Fruit fly (Drosophila melanogaster) whole organism, embryonic: ENCODE results near the gene tbc.

ENCODE experiments used
- B-H2 ChIP-seq: fragments of 200-800 bp; sonication (Bioruptor generic); optimal IDR thresholded peaks from 2 replicates; lab custom pipeline; 2018; ENCODE audit warnings: missing biosample characterization, mild to moderate bottlenecking, missing genetic modification characterization
- CG10366 ChIP-seq: fragments of 200-800 bp; sonication (Bioruptor generic); IDR thresholded peaks from 2 replicates; pipeline ENCODE4 v1.3.6; 2022; ENCODE audit warnings: missing biosample characterization, missing genetic modification characterization
- CG12104 ChIP-seq: fragments of 200-800 bp; sonication (Bioruptor generic); optimal IDR thresholded peaks from 3 replicates; lab custom pipeline; 2016; ENCODE audit warnings: missing biosample characterization, missing genetic modification characterization
- CG12299 ChIP-seq: fragments of 200-800 bp; sonication (Bioruptor generic); optimal IDR thresholded peaks from 2 replicates; lab custom pipeline; 2018; ENCODE audit warnings: missing biosample characterization, mild to moderate bottlenecking, missing genetic modification characterization
- CG14441 ChIP-seq: fragments of 200-800 bp; sonication (Bioruptor generic); IDR thresholded peaks from 2 replicates; pipeline ENCODE4 v1.3.6; 2022; ENCODE audit warnings: missing biosample characterization, missing genetic modification characterization
- CG14860 ChIP-seq: fragments of 200-800 bp; sonication (Bioruptor generic); IDR thresholded peaks from 3 replicates; pipeline ENCODE4 v1.3.6; 2022; ENCODE audit warnings: missing biosample characterization, missing genetic modification characterization; ENCODE audit not compliant: partially characterized antibody
- CG15269 ChIP-seq: fragments of 200-800 bp; sonication (Bioruptor generic); optimal IDR thresholded peaks from 2 replicates; lab custom pipeline; 2018; ENCODE audit warnings: missing biosample characterization, mild to moderate bottlenecking, missing genetic modification characterization, moderate library complexity
- CG1603 ChIP-seq: fragments of 200-800 bp; sonication (Bioruptor generic); optimal IDR thresholded peaks from 2 replicates; lab custom pipeline; 2019; ENCODE audit warnings: missing biosample characterization, mild to moderate bottlenecking, missing genetic modification characterization, moderate library complexity
- CG1647 ChIP-seq: fragments of 200-800 bp; sonication (Bioruptor generic); optimal IDR thresholded peaks from 3 replicates; lab custom pipeline; 2016; ENCODE audit warnings: missing biosample characterization, missing genetic modification characterization
- CG17359 ChIP-seq: fragments of 200-800 bp; sonication (Bioruptor generic); optimal IDR thresholded peaks from 3 replicates; lab custom pipeline; 2018; ENCODE audit warnings: missing biosample characterization, mild to moderate bottlenecking, missing genetic modification characterization, moderate library complexity
- CG2202 ChIP-seq: fragments of 200-800 bp; sonication (Bioruptor generic); optimal IDR thresholded peaks from 2 replicates; lab custom pipeline; 2018; ENCODE audit warnings: missing biosample characterization, mild to moderate bottlenecking, missing genetic modification characterization
- CG30431 ChIP-seq: fragments of 200-800 bp; sonication (Bioruptor generic); optimal IDR thresholded peaks from 2 replicates; lab custom pipeline; 2017; ENCODE audit warnings: missing biosample characterization, missing genetic modification characterization
- CG31365 ChIP-seq: fragments of 200-800 bp; sonication (Bioruptor generic); optimal IDR thresholded peaks from 2 replicates; lab custom pipeline; 2018; ENCODE audit warnings: missing biosample characterization, mild to moderate bottlenecking, missing genetic modification characterization
- CG32767 ChIP-seq: fragments of 200-800 bp; sonication (Bioruptor generic); IDR thresholded peaks from 2 replicates; pipeline ENCODE4 v1.3.6; 2022; ENCODE audit warnings: missing biosample characterization, missing genetic modification characterization
- CG4820 ChIP-seq: fragments of 200-800 bp; sonication (Bioruptor generic); optimal IDR thresholded peaks from 3 replicates; lab custom pipeline; 2016; ENCODE audit warnings: missing biosample characterization, missing genetic modification characterization
- CG5180 ChIP-seq: fragments of 200-800 bp; sonication (Bioruptor generic); optimal IDR thresholded peaks from 3 replicates; lab custom pipeline; 2017; ENCODE audit warnings: missing biosample characterization, missing genetic modification characterization, mild to moderate bottlenecking, moderate library complexity, missing genetic modification reagents
- CG6854 ChIP-seq: fragments of 200-800 bp; sonication (Bioruptor generic); optimal IDR thresholded peaks from 3 replicates; lab custom pipeline; 2017; ENCODE audit warnings: missing biosample characterization, mild to moderate bottlenecking, missing genetic modification characterization
- CG7839 ChIP-seq: fragments of 200-800 bp; sonication (Bioruptor generic); optimal IDR thresholded peaks from 3 replicates; lab custom pipeline; 2018; ENCODE audit warnings: missing biosample characterization, mild to moderate bottlenecking, missing genetic modification characterization, moderate library complexity
- CG8924 ChIP-seq: fragments of 200-800 bp; optimal IDR thresholded peaks from 3 replicates; lab custom pipeline; 2019; ENCODE audit warnings: missing biosample characterization, mild to moderate bottlenecking, missing genetic modification characterization, moderate library complexity
- CG9727 ChIP-seq: fragments of 200-800 bp; sonication (Bioruptor generic); optimal IDR thresholded peaks from 3 replicates; lab custom pipeline; 2017; ENCODE audit warnings: missing biosample characterization, mild to moderate bottlenecking, missing genetic modification characterization
- D19A ChIP-seq: fragments of 200-800 bp; optimal IDR thresholded peaks from 3 replicates; lab custom pipeline; 2019; ENCODE audit warnings: missing biosample characterization, mild to moderate bottlenecking, missing genetic modification characterization, moderate library complexity
- Dbx ChIP-seq: fragments of 200-800 bp; sonication (Bioruptor generic); IDR thresholded peaks from 3 replicates; pipeline ENCODE4 v1.3.6; 2022; ENCODE audit warnings: missing biosample characterization, missing genetic modification characterization
- Dip3 ChIP-seq: fragments of 200-800 bp; sonication (Bioruptor generic); optimal IDR thresholded peaks from 3 replicates; lab custom pipeline; 2016; ENCODE audit warnings: missing biosample characterization, missing genetic modification characterization
- Elba2 ChIP-seq: fragments of 200-800 bp; sonication (Bioruptor generic); optimal IDR thresholded peaks from 3 replicates; lab custom pipeline; 2016; ENCODE audit warnings: missing biosample characterization, missing genetic modification characterization
- H15 ChIP-seq: fragments of 200-800 bp; sonication (Bioruptor generic); IDR thresholded peaks from 3 replicates; pipeline ENCODE4 v1.3.6; 2022; ENCODE audit warnings: missing biosample characterization, missing genetic modification characterization
- HLH54F ChIP-seq: fragments of 200-800 bp; sonication (Bioruptor generic); optimal IDR thresholded peaks from 3 replicates; lab custom pipeline; 2016; ENCODE audit warnings: missing biosample characterization, missing genetic modification characterization
- HmgD ChIP-seq: fragments of 200-800 bp; sonication (Bioruptor generic); optimal IDR thresholded peaks from 3 replicates; lab custom pipeline; 2016; ENCODE audit warnings: missing biosample characterization, missing genetic modification characterization
- Hr3 ChIP-seq: fragments of 200-800 bp; sonication (Bioruptor generic); optimal IDR thresholded peaks from 3 replicates; lab custom pipeline; 2016; ENCODE audit warnings: missing biosample characterization, missing genetic modification characterization
- Lhr ChIP-seq: fragments of 200-800 bp; sonication (Bioruptor generic); optimal IDR thresholded peaks from 3 replicates; lab custom pipeline; 2017; ENCODE audit warnings: mild to moderate bottlenecking, missing biosample characterization, missing genetic modification reagents, missing genetic modification characterization
- Max ChIP-seq: fragments of 200-800 bp; sonication (Bioruptor generic); optimal IDR thresholded peaks from 2 replicates; lab custom pipeline; 2016; ENCODE audit warnings: missing biosample characterization, mild to moderate bottlenecking, missing genetic modification characterization
- Nf-YB ChIP-seq: fragments of 200-800 bp; sonication (Bioruptor generic); optimal IDR thresholded peaks from 3 replicates; lab custom pipeline; 2019; ENCODE audit warnings: missing biosample characterization, mild to moderate bottlenecking, missing genetic modification characterization, moderate library complexity
- Spps ChIP-seq: fragments of 200-800 bp; sonication (Bioruptor generic); optimal IDR thresholded peaks from 2 replicates; lab custom pipeline; 2018; ENCODE audit warnings: missing biosample characterization, mild to moderate bottlenecking, missing genetic modification characterization
- Stat92E ChIP-seq, 3 experiments: fragments of >200 bp in 2 of 3; fragments of 200-800 bp in 1 of 3; sonication (Bioruptor generic) in 1 of 3; optimal IDR thresholded peaks; 2 replicates each; lab custom pipeline; 2017 to 2019; ENCODE audit warnings: missing biosample characterization in 3 of 3, missing genetic modification characterization in 3 of 3, mild to moderate bottlenecking in 1 of 3, moderate library complexity in 1 of 3
- Taf1 ChIP-seq: fragments of 200-800 bp; sonication (Bioruptor generic); IDR thresholded peaks from 2 replicates; pipeline ENCODE4 v1.3.6; 2022; ENCODE audit warnings: missing biosample characterization, missing genetic modification characterization
- Xrp1 ChIP-seq: fragments of 200-800 bp; sonication (Bioruptor generic); IDR thresholded peaks from 2 replicates; pipeline ENCODE4 v1.3.6; 2022; ENCODE audit warnings: missing biosample characterization, missing genetic modification characterization
- bcd ChIP-seq: fragments of 200-800 bp; sonication (Bioruptor generic); optimal IDR thresholded peaks from 2 replicates; lab custom pipeline; 2017; ENCODE audit warnings: missing biosample characterization, mild to moderate bottlenecking, missing genetic modification characterization
- btn ChIP-seq: fragments of 200-800 bp; sonication (Bioruptor generic); optimal IDR thresholded peaks from 2 replicates; lab custom pipeline; 2016; ENCODE audit warnings: missing biosample characterization, missing genetic modification characterization
- crp ChIP-seq, 2 experiments: fragments of 200-800 bp; sonication (Bioruptor generic); optimal IDR thresholded peaks; 2 replicates in 1 of 2; 3 replicates in 1 of 2; lab custom pipeline; 2017; ENCODE audit warnings: missing biosample characterization in 2 of 2, missing genetic modification characterization in 2 of 2, mild to moderate bottlenecking in 1 of 2, moderate library complexity in 1 of 2
- fd96Cb ChIP-seq: fragments of 200-800 bp; sonication (Bioruptor generic); optimal IDR thresholded peaks from 2 replicates; lab custom pipeline; 2018; ENCODE audit warnings: missing biosample characterization, mild to moderate bottlenecking, missing genetic modification characterization, moderate library complexity
- nau ChIP-seq: fragments of 200-800 bp; sonication (Bioruptor generic); optimal IDR thresholded peaks from 3 replicates; lab custom pipeline; 2017; ENCODE audit warnings: missing biosample characterization, mild to moderate bottlenecking, missing genetic modification characterization, missing genetic modification reagents
- org-1 ChIP-seq: fragments of 200-800 bp; sonication (Bioruptor generic); optimal IDR thresholded peaks from 2 replicates; lab custom pipeline; 2017; ENCODE audit warnings: missing biosample characterization, missing genetic modification characterization
- pb ChIP-seq: fragments of 200-800 bp; sonication (Bioruptor generic); optimal IDR thresholded peaks from 3 replicates; lab custom pipeline; 2016; ENCODE audit warnings: missing biosample characterization, missing genetic modification characterization
- psq ChIP-seq: fragments of 200-800 bp; sonication (Bioruptor generic); optimal IDR thresholded peaks from 2 replicates; lab custom pipeline; 2017; ENCODE audit warnings: missing biosample characterization, missing genetic modification characterization
- repo ChIP-seq: fragments of 200-800 bp; sonication (Bioruptor generic); optimal IDR thresholded peaks from 2 replicates; lab custom pipeline; 2016; ENCODE audit warnings: missing biosample characterization, missing genetic modification characterization
- tap ChIP-seq: fragments of 200-800 bp; optimal IDR thresholded peaks from 3 replicates; lab custom pipeline; 2019; ENCODE audit warnings: missing biosample characterization, mild to moderate bottlenecking, missing genetic modification characterization, moderate library complexity
- trem ChIP-seq: fragments of 200-800 bp; optimal IDR thresholded peaks from 3 replicates; lab custom pipeline; 2019; ENCODE audit warnings: missing biosample characterization, mild to moderate bottlenecking, missing genetic modification characterization, moderate library complexity
- vnd ChIP-seq: fragments of 200-800 bp; sonication (Bioruptor generic); IDR thresholded peaks from 3 replicates; pipeline ENCODE4 v1.3.6; 2022; ENCODE audit warnings: missing biosample characterization, missing genetic modification characterization; ENCODE audit not compliant: partially characterized antibody
- vvl ChIP-seq: fragments of 200-800 bp; sonication (Bioruptor generic); IDR thresholded peaks from 2 replicates; pipeline ENCODE4 v1.3.6; 2022; ENCODE audit warnings: missing biosample characterization, missing genetic modification characterization
- wor ChIP-seq: fragments of 200-800 bp; sonication (Bioruptor generic); IDR thresholded peaks from 2 replicates; pipeline ENCODE4 v1.3.6; 2022; ENCODE audit warnings: missing biosample characterization, missing genetic modification characterization
- zf30C ChIP-seq: fragments of 200-800 bp; sonication (Bioruptor generic); optimal IDR thresholded peaks from 3 replicates; lab custom pipeline; 2018; ENCODE audit warnings: missing biosample characterization, mild to moderate bottlenecking, missing genetic modification characterization

The tbc gene

DNA sequence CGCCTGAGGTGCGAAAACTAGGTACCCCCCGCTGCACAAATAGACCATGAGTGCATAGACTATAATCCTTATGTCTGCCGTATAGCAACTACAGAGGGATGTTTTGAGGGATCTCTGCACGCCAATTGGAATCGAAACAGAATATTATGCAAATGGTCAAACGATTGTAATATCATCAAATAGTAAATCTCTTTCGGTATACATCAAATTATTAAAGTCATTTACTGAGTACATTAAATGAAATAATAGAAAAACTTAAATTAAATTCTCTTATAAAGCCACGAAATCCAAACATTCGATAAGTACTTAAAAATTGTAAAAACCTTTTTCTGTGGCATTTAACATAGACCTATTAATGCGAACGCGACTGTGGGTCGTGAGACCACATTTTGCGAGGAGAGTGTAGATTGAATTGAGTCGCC, 39.6 kb downstream of the tbc start (continued):
- peak; percentile 62 for TF ChIP-seq CG12104 (GFP tag; lab: Kevin White, UChicago)
- TF ChIP-seq CG15269 (tag; lab: Kevin White, UChicago): peak; percentile 59
- TF ChIP-seq CG4820 (GFP tag; lab: Kevin White, UChicago): peak; percentile 36
- peak; percentile 23 for TF ChIP-seq HLH54F (GFP tag; lab: Kevin White, UChicago)
- no peak for TF ChIP-seq psq
- peak; percentile 23; the same call in 1 of the 2 replicates for TF ChIP-seq wor
- peak; percentile 72 for TF ChIP-seq CG8924
- TF ChIP-seq D19A (tag; lab: Kevin White, UChicago): peak; percentile 63
- TF ChIP-seq CG30431: peak; percentile 44
- peak; percentile 67 for TF ChIP-seq fd96Cb
- TF ChIP-seq CG31365: no peak
- 0 out of 2 replicates have a peak, but pooled peaks have one; percentile 33 for TF ChIP-seq CG32767
- TF ChIP-seq CG7839 (tag; lab: Kevin White, UChicago): peak; percentile 76
- peak; percentile 22 for TF ChIP-seq CG1603
- peak; percentile 73 for TF ChIP-seq CG9727 (GFP tag; lab: Kevin White, UChicago)
- TF ChIP-seq Nf-YB (GFP tag; lab: Kevin White, UChicago): peak; percentile 21
- TF ChIP-seq repo (GFP tag; lab: Kevin White, UChicago): peak; percentile 6
- TF ChIP-seq vnd: no peak
- TF ChIP-seq H15: peak; percentile 10; the same call in 1 of the 3 replicates
- no peak for TF ChIP-seq CG14860 (GFP tag; lab: Robert Waterston, UW)
- TF ChIP-seq nau: peak; percentile 69
- peak; percentile 65 for TF ChIP-seq bcd (GFP tag; lab: Kevin White, UChicago)
- TF ChIP-seq CG12299 (tag; lab: Kevin White, UChicago): no peak
- peak; percentile 54 for TF ChIP-seq org-1
- peak; percentile 24 for TF ChIP-seq btn
- peak; percentile 27 for TF ChIP-seq CG1647 (GFP tag; lab: Kevin White, UChicago)
- TF ChIP-seq CG10366 (GFP tag; lab: Robert Waterston, UW): no peak; the same call in 1 of the 2 replicates
- TF ChIP-seq tap (tag; lab: Kevin White, UChicago): peak; percentile 44
- peak; percentile 53 for TF ChIP-seq CG17359 (tag; lab: Kevin White, UChicago)
- TF ChIP-seq Max (GFP tag; lab: Kevin White, UChicago): peak; percentile 49
- no peak for TF ChIP-seq zf30C (GFP tag; lab: Kevin White, UChicago)
- TF ChIP-seq Taf1 (GFP tag; lab: Robert Waterston, UW): no peak
- peak in 1 of 2 experiments; percentile 1 for TF ChIP-seq crp (GFP tag; optimal IDR thresholded peaks at IDR 0.05; lab: Kevin White, UChicago)
- peak; percentile 34 for TF ChIP-seq CG6854 (GFP tag; lab: Kevin White, UChicago)
- peak; percentile 58 for TF ChIP-seq CG5180 (GFP tag; lab: Kevin White, UChicago)
- no peak for TF ChIP-seq HmgD (GFP tag; lab: Kevin White, UChicago)
- TF ChIP-seq Xrp1 (GFP tag; lab: Robert Waterston, UW): peak; percentile 35; the same call in 1 of the 2 replicates
- peak; percentile 36 for TF ChIP-seq Elba2
- peak; percentile 43 for TF ChIP-seq Hr3 (GFP tag; lab: Kevin White, UChicago)
- TF ChIP-seq vvl (GFP tag; lab: Robert Waterston, UW): peak; percentile 40; the same call in 1 of the 2 replicates
- TF ChIP-seq trem (tag; lab: Kevin White, UChicago): peak; percentile 37
- TF ChIP-seq Spps (tag; lab: Kevin White, UChicago): peak; percentile 40
- TF ChIP-seq Dip3 (GFP tag; lab: Kevin White, UChicago): peak; percentile 34
- TF ChIP-seq CG2202 (tag; lab: Kevin White, UChicago): peak; percentile 33
- no peak for TF ChIP-seq Stat92E (GFP tag; optimal IDR thresholded peaks at IDR 0.05; lab: Kevin White, UChicago)
- no peak for TF ChIP-seq pb
- TF ChIP-seq Dbx (GFP tag; lab: Robert Waterston, UW): no peak
- TF ChIP-seq Lhr (GFP tag; lab: Kevin White, UChicago): peak; percentile 17
- TF ChIP-seq CG14441 (GFP tag; lab: Robert Waterston, UW): no peak
- TF ChIP-seq B-H2 (GFP tag; lab: Kevin White, UChicago): no peak
